Worm (Caenorhabditis elegans): ENCODE measurements around the gene ergi-3.
A peak's percentile ranks its signal among the peaks of the same experiment; 100 is the strongest.

ce11 chrX:15619273-15619672 is 2.7 kb upstream of the ergi-3 start:
- no peak for TF ChIP-seq W03F9.2 (tag; optimal IDR thresholded peaks at IDR 0.05)
- TF ChIP-seq him-1 (tag; optimal IDR thresholded peaks at IDR 0.05): no peak
- TF ChIP-seq dao-5 (tag; optimal IDR thresholded peaks at IDR 0.05): peak; percentile 45

All from whole organism, L4/young adult.